Fruit fly (Drosophila melanogaster) whole organism, embryonic: ENCODE data around the gene spirit.
A peak's percentile ranks its signal among the peaks of the same experiment; 100 is the strongest.

ENCODE experiments used
- Atf3 ChIP-seq: fragments of 200-800 bp; sonication (Bioruptor generic); optimal IDR thresholded peaks from 3 replicates; lab custom pipeline; 2016; ENCODE audit warnings: missing biosample characterization, missing genetic modification characterization
- Blimp-1 ChIP-seq: fragments of 200-800 bp; sonication (Bioruptor generic); optimal IDR thresholded peaks from 3 replicates; lab custom pipeline; 2018; ENCODE audit warnings: missing biosample characterization, missing genetic modification characterization, mild to moderate bottlenecking, moderate library complexity, missing genetic modification reagents
- Bteb2 ChIP-seq: fragments of 200-800 bp; sonication (Bioruptor generic); optimal IDR thresholded peaks from 2 replicates; lab custom pipeline; 2016; ENCODE audit warnings: missing biosample characterization, missing genetic modification characterization
- CG10267 ChIP-seq: fragments of 200-800 bp; sonication (Bioruptor generic); optimal IDR thresholded peaks from 2 replicates; lab custom pipeline; 2018; ENCODE audit warnings: missing biosample characterization, mild to moderate bottlenecking, missing genetic modification characterization, moderate library complexity
- CG10543 ChIP-seq: fragments of 200-800 bp; sonication (Bioruptor generic); optimal IDR thresholded peaks from 3 replicates; lab custom pipeline; 2017; ENCODE audit warnings: missing biosample characterization, mild to moderate bottlenecking, missing genetic modification characterization, moderate library complexity
- CG11093 ChIP-seq: fragments of 200-800 bp; sonication (Bioruptor generic); IDR thresholded peaks from 3 replicates; pipeline ENCODE4 v1.3.6; 2022; ENCODE audit warnings: missing biosample characterization, missing genetic modification characterization
- CG12219 ChIP-seq: fragments of 200-800 bp; sonication (Bioruptor generic); optimal IDR thresholded peaks from 3 replicates; lab custom pipeline; 2018; ENCODE audit warnings: missing biosample characterization, mild to moderate bottlenecking, missing genetic modification characterization
- CG18764 ChIP-seq: fragments of 200-800 bp; sonication (Bioruptor generic); optimal IDR thresholded peaks from 3 replicates; lab custom pipeline; 2016; ENCODE audit warnings: missing biosample characterization, missing genetic modification characterization
- CG2202 ChIP-seq: fragments of 200-800 bp; sonication (Bioruptor generic); optimal IDR thresholded peaks from 2 replicates; lab custom pipeline; 2018; ENCODE audit warnings: missing biosample characterization, mild to moderate bottlenecking, missing genetic modification characterization
- CG32532 ChIP-seq: fragments of 200-800 bp; sonication (Bioruptor generic); IDR thresholded peaks from 2 replicates; pipeline ENCODE4 v1.3.6; 2022; ENCODE audit warnings: missing biosample characterization, missing genetic modification characterization
- CG34224 ChIP-seq: fragments of 200-800 bp; sonication (Bioruptor generic); IDR thresholded peaks from 3 replicates; pipeline ENCODE4 v1.3.6; 2022; ENCODE audit warnings: missing biosample characterization, missing genetic modification characterization; ENCODE audit not compliant: partially characterized antibody
- CG3838 ChIP-seq: fragments of 200-800 bp; sonication (Bioruptor generic); optimal IDR thresholded peaks from 3 replicates; lab custom pipeline; 2016; ENCODE audit warnings: missing biosample characterization, missing genetic modification characterization
- CG4424 ChIP-seq: fragments of 200-800 bp; sonication (Bioruptor generic); optimal IDR thresholded peaks from 3 replicates; lab custom pipeline; 2016; ENCODE audit warnings: missing biosample characterization, missing genetic modification characterization
- CG4617 ChIP-seq: fragments of 200-800 bp; sonication (Bioruptor generic); optimal IDR thresholded peaks from 3 replicates; lab custom pipeline; 2016; ENCODE audit warnings: missing biosample characterization, missing genetic modification characterization, borderline replicate concordance
- CG4854 ChIP-seq: fragments of 200-800 bp; sonication (Bioruptor generic); optimal IDR thresholded peaks from 2 replicates; lab custom pipeline; 2016; ENCODE audit warnings: missing biosample characterization, missing genetic modification characterization, inconsistent platforms
- CG6272 ChIP-seq: fragments of 200-800 bp; sonication (Bioruptor generic); IDR thresholded peaks from 2 replicates; pipeline ENCODE4 v1.3.6; 2022; ENCODE audit warnings: missing biosample characterization, missing genetic modification characterization
- CG6683 ChIP-seq: fragments of 200-800 bp; sonication (Bioruptor generic); optimal IDR thresholded peaks from 2 replicates; lab custom pipeline; 2017; ENCODE audit warnings: missing biosample characterization, mild to moderate bottlenecking, missing genetic modification characterization, missing genetic modification reagents
- CG7786 ChIP-seq: fragments of 200-800 bp; sonication (Bioruptor generic); optimal IDR thresholded peaks from 2 replicates; lab custom pipeline; 2016; ENCODE audit warnings: missing biosample characterization, missing genetic modification characterization
- CG7987 ChIP-seq: fragments of 200-800 bp; sonication (Bioruptor generic); optimal IDR thresholded peaks from 2 replicates; lab custom pipeline; 2018; ENCODE audit warnings: missing biosample characterization, mild to moderate bottlenecking, missing genetic modification characterization, moderate library complexity
- CG9876 ChIP-seq: fragments of 200-800 bp; sonication (Bioruptor generic); optimal IDR thresholded peaks from 2 replicates; lab custom pipeline; 2016; ENCODE audit warnings: missing biosample characterization, missing genetic modification characterization
- CrebB ChIP-seq: fragments of 200-800 bp; sonication (Bioruptor generic); optimal IDR thresholded peaks from 3 replicates; lab custom pipeline; 2018; ENCODE audit warnings: missing biosample characterization, mild to moderate bottlenecking, missing genetic modification characterization
- D19B ChIP-seq: fragments of 200-800 bp; sonication (Bioruptor generic); optimal IDR thresholded peaks from 2 replicates; lab custom pipeline; 2017; ENCODE audit warnings: missing biosample characterization, mild to moderate bottlenecking, missing genetic modification characterization
- E2f1 ChIP-seq: fragments of 200-800 bp; sonication (Bioruptor generic); IDR thresholded peaks from 2 replicates; pipeline ENCODE4 v1.3.6; 2022; ENCODE audit warnings: missing biosample characterization, missing genetic modification characterization
- MESR4 ChIP-seq: fragments of 200-800 bp; sonication (Bioruptor generic); optimal IDR thresholded peaks from 2 replicates; lab custom pipeline; 2018; ENCODE audit warnings: missing biosample characterization, mild to moderate bottlenecking, missing genetic modification characterization, moderate library complexity
- MTF-1 ChIP-seq: fragments of 200-800 bp; sonication (Bioruptor generic); optimal IDR thresholded peaks from 2 replicates; lab custom pipeline; 2018; ENCODE audit warnings: missing biosample characterization, mild to moderate bottlenecking, missing genetic modification characterization, borderline replicate concordance
- NFAT ChIP-seq: fragments of 200-800 bp; sonication (Bioruptor generic); IDR thresholded peaks from 2 replicates; pipeline ENCODE4 v1.3.6; 2022; ENCODE audit warnings: missing biosample characterization, missing genetic modification characterization
- NK7.1 ChIP-seq: fragments of 200-800 bp; sonication (Bioruptor generic); optimal IDR thresholded peaks from 3 replicates; lab custom pipeline; 2016; ENCODE audit warnings: missing biosample characterization, missing genetic modification characterization
- Nf-YC ChIP-seq: fragments of 200-800 bp; optimal IDR thresholded peaks from 3 replicates; lab custom pipeline; 2019; ENCODE audit warnings: missing biosample characterization, mild to moderate bottlenecking, missing genetic modification characterization, moderate library complexity
- Sox102F ChIP-seq: fragments of 200-800 bp; sonication (Bioruptor generic); optimal IDR thresholded peaks from 2 replicates; lab custom pipeline; 2018; ENCODE audit warnings: missing biosample characterization, mild to moderate bottlenecking, missing genetic modification characterization, moderate library complexity
- TFAM ChIP-seq: fragments of 200-800 bp; sonication (Bioruptor generic); optimal IDR thresholded peaks from 2 replicates; lab custom pipeline; 2017; ENCODE audit warnings: missing biosample characterization, missing genetic modification characterization, inconsistent platforms
- al ChIP-seq: fragments of 200-800 bp; sonication (Bioruptor generic); IDR thresholded peaks from 2 replicates; pipeline ENCODE4 v1.3.6; 2022; ENCODE audit warnings: missing biosample characterization, missing genetic modification characterization
- ato ChIP-seq: fragments of 200-800 bp; sonication (Bioruptor generic); IDR thresholded peaks from 2 replicates; pipeline ENCODE4 v1.3.6; 2022; ENCODE audit warnings: missing biosample characterization, missing genetic modification characterization; ENCODE audit not compliant: partially characterized antibody
- az2 ChIP-seq: fragments of 200-800 bp; sonication (Bioruptor generic); optimal IDR thresholded peaks from 3 replicates; lab custom pipeline; 2016; ENCODE audit warnings: missing biosample characterization, missing genetic modification characterization
- cad ChIP-seq: fragments of >200 bp; optimal IDR thresholded peaks from 2 replicates; lab custom pipeline; 2017; ENCODE audit warnings: missing biosample characterization, missing genetic modification characterization
- croc ChIP-seq: fragments of 200-800 bp; sonication (Bioruptor generic); conservative IDR thresholded peaks from 3 replicates; pipeline ENCODE4 v1.3.6; 2022; ENCODE audit warnings: missing biosample characterization, missing genetic modification characterization
- dati ChIP-seq: fragments of 200-800 bp; sonication (Bioruptor generic); IDR thresholded peaks from 2 replicates; pipeline ENCODE4 v1.3.6; 2022; ENCODE audit warnings: missing biosample characterization, missing genetic modification characterization
- dm ChIP-seq: fragments of 200-800 bp; sonication (Bioruptor generic); optimal IDR thresholded peaks from 3 replicates; lab custom pipeline; 2016; ENCODE audit warnings: missing biosample characterization, missing genetic modification characterization
- exex ChIP-seq: fragments of 200-800 bp; sonication (Bioruptor generic); optimal IDR thresholded peaks from 4 replicates; lab custom pipeline; 2018; ENCODE audit warnings: missing biosample characterization, mild to moderate bottlenecking, missing genetic modification characterization, moderate library complexity
- fd64A ChIP-seq: fragments of 200-800 bp; sonication (Bioruptor generic); optimal IDR thresholded peaks from 3 replicates; lab custom pipeline; 2018; ENCODE audit warnings: missing biosample characterization, mild to moderate bottlenecking, missing genetic modification characterization
- gce ChIP-seq: fragments of 200-800 bp; sonication (Bioruptor generic); IDR thresholded peaks from 3 replicates; pipeline ENCODE4 v1.3.6; 2022; ENCODE audit warnings: missing biosample characterization, missing genetic modification characterization
- gcm2 ChIP-seq: fragments of 200-800 bp; sonication (Bioruptor generic); optimal IDR thresholded peaks from 2 replicates; lab custom pipeline; 2016; ENCODE audit warnings: missing biosample characterization, missing genetic modification characterization
- h ChIP-seq: fragments of >200 bp; optimal IDR thresholded peaks from 2 replicates; lab custom pipeline; 2017
- nau ChIP-seq: fragments of 200-800 bp; sonication (Bioruptor generic); optimal IDR thresholded peaks from 3 replicates; lab custom pipeline; 2017; ENCODE audit warnings: missing biosample characterization, mild to moderate bottlenecking, missing genetic modification characterization, missing genetic modification reagents
- oc ChIP-seq: fragments of 200-800 bp; sonication (Bioruptor generic); optimal IDR thresholded peaks from 2 replicates; lab custom pipeline; 2018; ENCODE audit warnings: missing biosample characterization, mild to moderate bottlenecking, missing genetic modification characterization, moderate library complexity
- odd ChIP-seq: fragments of 200-800 bp; sonication (Bioruptor generic); optimal IDR thresholded peaks from 2 replicates; lab custom pipeline; 2017; ENCODE audit warnings: missing biosample characterization, mild to moderate bottlenecking, missing genetic modification characterization
- peb ChIP-seq: fragments of 200-800 bp; sonication (Bioruptor generic); IDR thresholded peaks from 2 replicates; pipeline ENCODE4 v1.3.6; 2022; ENCODE audit warnings: missing biosample characterization, missing genetic modification characterization
- row ChIP-seq: fragments of 200-800 bp; sonication (Bioruptor generic); IDR thresholded peaks from 3 replicates; pipeline ENCODE4 v1.3.6; 2022; ENCODE audit warnings: missing biosample characterization, missing genetic modification characterization
- sim ChIP-seq: fragments of 200-800 bp; sonication (Bioruptor generic); IDR thresholded peaks from 2 replicates; pipeline ENCODE4 v1.3.6; 2022; ENCODE audit warnings: missing biosample characterization, missing genetic modification characterization
- trh ChIP-seq: fragments of 200-800 bp; sonication (Bioruptor generic); optimal IDR thresholded peaks from 2 replicates; lab custom pipeline; 2016; ENCODE audit warnings: missing biosample characterization, missing genetic modification characterization
- tup ChIP-seq: fragments of 200-800 bp; sonication (Bioruptor generic); optimal IDR thresholded peaks from 2 replicates; lab custom pipeline; 2016; ENCODE audit warnings: missing biosample characterization, mild to moderate bottlenecking, missing genetic modification characterization, moderate library complexity
- zen2 ChIP-seq: fragments of 200-800 bp; sonication (Bioruptor generic); IDR thresholded peaks from 3 replicates; pipeline ENCODE4 v1.3.6; 2022; ENCODE audit warnings: missing biosample characterization, missing genetic modification characterization; ENCODE audit not compliant: partially characterized antibody

Gene spirit

DNA sequence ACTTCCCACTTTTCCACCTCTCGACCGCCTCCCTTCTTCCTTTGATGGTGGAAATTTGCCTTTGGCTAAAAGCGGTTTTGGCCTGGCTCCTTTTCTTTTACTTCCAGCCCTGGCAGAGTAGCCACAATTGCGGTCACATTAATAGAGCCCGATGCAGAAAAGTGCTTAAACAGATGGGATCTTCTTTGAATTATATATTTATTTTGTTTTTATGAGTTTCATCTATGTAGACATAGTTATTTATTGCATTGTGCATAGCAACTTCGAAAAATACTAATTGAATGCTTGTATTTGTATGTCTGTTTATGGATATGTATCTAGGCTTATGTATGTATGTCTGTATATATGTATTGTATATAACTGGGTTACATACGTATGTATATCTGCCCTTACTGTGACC, 31.4 kb downstream of the spirit start (continued):
- no peak for TF ChIP-seq croc
- TF ChIP-seq tup (GFP tag; lab: Kevin White, UChicago), result no peak
- TF ChIP-seq CrebB, result peak; percentile 31
- TF ChIP-seq D19B (GFP tag; lab: Kevin White, UChicago), result peak; percentile 39
- TF ChIP-seq CG32532 (GFP tag; lab: Robert Waterston, UW), result peak; percentile 62
- no peak for TF ChIP-seq CG7987
- peak; percentile 21 for TF ChIP-seq exex (tag; lab: Kevin White, UChicago)
- TF ChIP-seq al, result 0 out of 2 replicates have a peak, but pooled peaks have one; percentile 14
- peak; percentile 21 for TF ChIP-seq CG12219
- TF ChIP-seq row (GFP tag; lab: Robert Waterston, UW), result peak; percentile 67; the same call in 2 of the 3 replicates
- no peak for TF ChIP-seq CG2202 (tag; lab: Kevin White, UChicago)
- TF ChIP-seq CG10543, result peak; percentile 10
- no peak for TF ChIP-seq nau (GFP tag; lab: Kevin White, UChicago)
- TF ChIP-seq Nf-YC, result peak; percentile 3
- no peak for TF ChIP-seq MESR4
- no peak for TF ChIP-seq CG4854
- no peak for TF ChIP-seq dm
- no peak for TF ChIP-seq zen2 (GFP tag; lab: Robert Waterston, UW)
- TF ChIP-seq NFAT (GFP tag; lab: Robert Waterston, UW), result no peak
- peak; percentile 51 for TF ChIP-seq CG6683 (GFP tag; lab: Kevin White, UChicago)
- TF ChIP-seq trh (GFP tag; lab: Kevin White, UChicago), result no peak
- no peak for TF ChIP-seq h (lab: Kevin White, UChicago)
- TF ChIP-seq ato (GFP tag; lab: Robert Waterston, UW), result no peak
- TF ChIP-seq CG34224, result no peak
- no peak for TF ChIP-seq CG7786 (GFP tag; lab: Kevin White, UChicago)
- TF ChIP-seq E2f1 (GFP tag; lab: Robert Waterston, UW), result peak; percentile 40
- no peak for TF ChIP-seq MTF-1 (GFP tag; lab: Kevin White, UChicago)
- peak; percentile 43 for TF ChIP-seq Blimp-1
- TF ChIP-seq gcm2 (GFP tag; lab: Kevin White, UChicago), result no peak
- TF ChIP-seq peb (GFP tag; lab: Robert Waterston, UW), result no peak
- TF ChIP-seq NK7.1 (GFP tag; lab: Kevin White, UChicago), result no peak
- TF ChIP-seq CG6272, result no peak; the same call in 1 of the 2 replicates
- no peak for TF ChIP-seq cad (GFP tag; lab: Kevin White, UChicago)
- TF ChIP-seq Bteb2 (GFP tag; lab: Kevin White, UChicago), result no peak
- no peak for TF ChIP-seq CG18764 (GFP tag; lab: Kevin White, UChicago)
- TF ChIP-seq CG9876 (GFP tag; lab: Kevin White, UChicago), result no peak
- TF ChIP-seq sim, result no peak
- no peak for TF ChIP-seq Atf3
- no peak for TF ChIP-seq CG4617 (GFP tag; lab: Kevin White, UChicago)
- 0 out of 3 replicates have a peak, but pooled peaks have one; percentile 39 for TF ChIP-seq gce (GFP tag; lab: Robert Waterston, UW)
- TF ChIP-seq CG11093 (GFP tag; lab: Robert Waterston, UW), result 0 out of 3 replicates have a peak, but pooled peaks have one; percentile 35
- peak; percentile 48 for TF ChIP-seq odd (GFP tag; lab: Kevin White, UChicago)
- TF ChIP-seq dati (GFP tag; lab: Robert Waterston, UW), result no peak
- TF ChIP-seq CG3838 (GFP tag; lab: Kevin White, UChicago), result no peak
- TF ChIP-seq CG10267 (tag; lab: Kevin White, UChicago), result peak; percentile 38
- TF ChIP-seq CG4424 (GFP tag; lab: Kevin White, UChicago), result peak; percentile 35
- no peak for TF ChIP-seq oc
- TF ChIP-seq az2 (GFP tag; lab: Kevin White, UChicago), result peak; percentile 19
- TF ChIP-seq Sox102F (GFP tag; lab: Kevin White, UChicago), result peak; percentile 56
- no peak for TF ChIP-seq TFAM (GFP tag; lab: Kevin White, UChicago)
- TF ChIP-seq fd64A, result no peak
